Fruit fly (Drosophila melanogaster) whole organism, embryonic: Measurements from ENCODE around the gene CG46042.

Source experiments
- Atf-2 ChIP-seq: fragments of 200-800 bp; sonication (Bioruptor generic); optimal IDR thresholded peaks from 2 replicates; lab custom pipeline; 2016; ENCODE audit warnings: missing biosample characterization, missing genetic modification characterization
- CG10209 ChIP-seq: fragments of 200-800 bp; sonication (Bioruptor generic); optimal IDR thresholded peaks from 3 replicates; lab custom pipeline; 2017; ENCODE audit warnings: missing biosample characterization, mild to moderate bottlenecking, missing genetic modification characterization, missing genetic modification reagents
- CG11560 ChIP-seq: fragments of 200-800 bp; sonication (Bioruptor generic); IDR thresholded peaks from 3 replicates; pipeline ENCODE4 v1.3.6; 2022; ENCODE audit warnings: missing biosample characterization, missing genetic modification characterization
- CG1233 ChIP-seq: fragments of 200-800 bp; sonication (Bioruptor generic); optimal IDR thresholded peaks from 4 replicates; lab custom pipeline; 2018; ENCODE audit warnings: missing biosample characterization, mild to moderate bottlenecking, missing genetic modification characterization
- CG13123 ChIP-seq: fragments of 200-800 bp; sonication (Bioruptor generic); optimal IDR thresholded peaks from 2 replicates; lab custom pipeline; 2016; ENCODE audit warnings: missing biosample characterization, missing genetic modification characterization
- CG13296 ChIP-seq: fragments of 200-800 bp; sonication (Bioruptor generic); optimal IDR thresholded peaks from 3 replicates; lab custom pipeline; 2018; ENCODE audit warnings: missing biosample characterization, mild to moderate bottlenecking, missing genetic modification characterization
- CG14050 ChIP-seq: fragments of 200-800 bp; sonication (Bioruptor generic); IDR thresholded peaks from 3 replicates; pipeline ENCODE4 v1.3.6; 2022; ENCODE audit warnings: missing biosample characterization, missing genetic modification characterization
- CG14441 ChIP-seq: fragments of 200-800 bp; sonication (Bioruptor generic); IDR thresholded peaks from 2 replicates; pipeline ENCODE4 v1.3.6; 2022; ENCODE audit warnings: missing biosample characterization, missing genetic modification characterization
- CG15514 ChIP-seq: fragments of 200-800 bp; sonication (Bioruptor generic); optimal IDR thresholded peaks from 3 replicates; lab custom pipeline; 2017; ENCODE audit warnings: missing biosample characterization, missing genetic modification characterization, mild to moderate bottlenecking, moderate library complexity, missing genetic modification reagents
- CG17568 ChIP-seq: fragments of 200-800 bp; sonication (Bioruptor generic); optimal IDR thresholded peaks from 2 replicates; lab custom pipeline; 2018; ENCODE audit warnings: missing biosample characterization, mild to moderate bottlenecking, missing genetic modification characterization, moderate library complexity
- CG18599 ChIP-seq: fragments of 200-800 bp; sonication (Bioruptor generic); optimal IDR thresholded peaks from 3 replicates; lab custom pipeline; 2017; ENCODE audit warnings: missing biosample characterization, missing genetic modification characterization, mild to moderate bottlenecking, moderate library complexity, missing genetic modification reagents
- CG30020 ChIP-seq: fragments of 200-800 bp; optimal IDR thresholded peaks from 2 replicates; lab custom pipeline; 2019; ENCODE audit warnings: missing biosample characterization, mild to moderate bottlenecking, missing genetic modification characterization, moderate library complexity
- CG3726 ChIP-seq: fragments of 200-800 bp; sonication (Bioruptor generic); IDR thresholded peaks from 3 replicates; pipeline ENCODE4, ENCODE4 v1.3.6; 2022; ENCODE audit warnings: missing biosample characterization, missing genetic modification characterization
- CG43689 ChIP-seq: fragments of 200-800 bp; sonication (Bioruptor generic); IDR thresholded peaks from 2 replicates; pipeline ENCODE4 v1.3.6; 2022; ENCODE audit warnings: missing biosample characterization, missing genetic modification characterization
- CG6272 ChIP-seq: fragments of 200-800 bp; sonication (Bioruptor generic); IDR thresholded peaks from 2 replicates; pipeline ENCODE4 v1.3.6; 2022; ENCODE audit warnings: missing biosample characterization, missing genetic modification characterization
- CG7786 ChIP-seq: fragments of 200-800 bp; sonication (Bioruptor generic); optimal IDR thresholded peaks from 2 replicates; lab custom pipeline; 2016; ENCODE audit warnings: missing biosample characterization, missing genetic modification characterization
- CG9437 ChIP-seq: fragments of 200-800 bp; sonication (Bioruptor generic); optimal IDR thresholded peaks from 2 replicates; lab custom pipeline; 2018; ENCODE audit warnings: missing biosample characterization, mild to moderate bottlenecking, missing genetic modification characterization
- Doc3 ChIP-seq: fragments of 200-800 bp; sonication (Bioruptor generic); IDR thresholded peaks from 3 replicates; pipeline ENCODE4 v1.3.6; 2022; ENCODE audit warnings: missing biosample characterization, missing genetic modification characterization; ENCODE audit not compliant: partially characterized antibody
- E2f2 ChIP-seq: fragments of 200-800 bp; sonication (Bioruptor generic); IDR thresholded peaks from 2 replicates; pipeline ENCODE4 v1.3.6; 2022; ENCODE audit warnings: missing biosample characterization, missing genetic modification characterization
- Fer3 ChIP-seq: fragments of 200-800 bp; sonication (Bioruptor generic); optimal IDR thresholded peaks from 2 replicates; lab custom pipeline; 2018; ENCODE audit warnings: missing biosample characterization, mild to moderate bottlenecking, missing genetic modification characterization, moderate library complexity
- Hsf ChIP-seq: fragments of 200-800 bp; sonication (Bioruptor generic); optimal IDR thresholded peaks from 3 replicates; lab custom pipeline; 2016; ENCODE audit warnings: missing biosample characterization, missing genetic modification characterization
- Jarid2 ChIP-seq: fragments of 200-800 bp; sonication (Bioruptor generic); optimal IDR thresholded peaks from 3 replicates; lab custom pipeline; 2017; ENCODE audit warnings: mild to moderate bottlenecking, missing biosample characterization, missing genetic modification reagents, missing genetic modification characterization
- Lhr ChIP-seq: fragments of 200-800 bp; sonication (Bioruptor generic); optimal IDR thresholded peaks from 3 replicates; lab custom pipeline; 2017; ENCODE audit warnings: mild to moderate bottlenecking, missing biosample characterization, missing genetic modification reagents, missing genetic modification characterization
- Neu2 ChIP-seq: fragments of 200-800 bp; sonication (Bioruptor generic); optimal IDR thresholded peaks from 3 replicates; lab custom pipeline; 2016; ENCODE audit warnings: missing biosample characterization, missing genetic modification characterization, borderline replicate concordance
- Pdp1 ChIP-seq, 2 experiments: fragments of 200-800 bp; sonication (Bioruptor generic); optimal IDR thresholded peaks; 3 replicates each; lab custom pipeline; 2016; ENCODE audit warnings: missing biosample characterization in 2 of 2, missing genetic modification characterization in 2 of 2, mild to moderate bottlenecking in 1 of 2, moderate library complexity in 1 of 2
- Side ChIP-seq: fragments of 200-800 bp; sonication (Bioruptor generic); optimal IDR thresholded peaks from 2 replicates; lab custom pipeline; 2016; ENCODE audit warnings: missing biosample characterization, missing genetic modification characterization
- TFAM ChIP-seq: fragments of 200-800 bp; sonication (Bioruptor generic); optimal IDR thresholded peaks from 2 replicates; lab custom pipeline; 2017; ENCODE audit warnings: missing biosample characterization, missing genetic modification characterization, inconsistent platforms
- Trl ChIP-seq, 3 experiments: fragments of >200 bp in 2 of 3; fragments of 200-800 bp in 1 of 3; sonication (Bioruptor generic) in 1 of 3; optimal IDR thresholded peaks; 2 replicates in 1 of 3; 3 replicates in 2 of 3; lab custom pipeline; 2016 to 2017; ENCODE audit warnings: missing biosample characterization in 1 of 3, missing genetic modification characterization in 1 of 3
- ab ChIP-seq: fragments of 200-800 bp; sonication (Bioruptor generic); optimal IDR thresholded peaks from 2 replicates; lab custom pipeline; 2016; ENCODE audit warnings: missing biosample characterization, missing genetic modification characterization
- abd-A ChIP-seq: fragments of 200-800 bp; sonication (Bioruptor generic); optimal IDR thresholded peaks from 3 replicates; lab custom pipeline; 2019; ENCODE audit warnings: missing biosample characterization, mild to moderate bottlenecking, missing genetic modification characterization, moderate library complexity
- al ChIP-seq: fragments of 200-800 bp; sonication (Bioruptor generic); IDR thresholded peaks from 2 replicates; pipeline ENCODE4 v1.3.6; 2022; ENCODE audit warnings: missing biosample characterization, missing genetic modification characterization
- ash1 ChIP-seq: fragments of 200-800 bp; sonication (Bioruptor generic); optimal IDR thresholded peaks from 2 replicates; lab custom pipeline; 2018; ENCODE audit warnings: missing biosample characterization, mild to moderate bottlenecking, missing genetic modification characterization
- bbx ChIP-seq: fragments of 200-800 bp; sonication (Bioruptor generic); IDR thresholded peaks from 2 replicates; pipeline ENCODE4 v1.3.6; 2022; ENCODE audit warnings: missing biosample characterization, missing genetic modification characterization; ENCODE audit not compliant: partially characterized antibody
- bcd ChIP-seq: fragments of 200-800 bp; sonication (Bioruptor generic); optimal IDR thresholded peaks from 2 replicates; lab custom pipeline; 2017; ENCODE audit warnings: missing biosample characterization, mild to moderate bottlenecking, missing genetic modification characterization
- bowl ChIP-seq: fragments of 200-800 bp; sonication (Bioruptor generic); IDR thresholded peaks from 2 replicates; pipeline ENCODE4 v1.3.6; 2022; ENCODE audit warnings: missing biosample characterization, missing genetic modification characterization
- danr ChIP-seq: fragments of 200-800 bp; sonication (Bioruptor generic); IDR thresholded peaks from 2 replicates; pipeline ENCODE4 v1.3.6; 2022; ENCODE audit warnings: missing biosample characterization, missing genetic modification characterization
- gcm2 ChIP-seq: fragments of 200-800 bp; sonication (Bioruptor generic); optimal IDR thresholded peaks from 2 replicates; lab custom pipeline; 2016; ENCODE audit warnings: missing biosample characterization, missing genetic modification characterization
- gem ChIP-seq: fragments of 200-800 bp; sonication (Bioruptor generic); optimal IDR thresholded peaks from 2 replicates; lab custom pipeline; 2019; ENCODE audit warnings: missing biosample characterization, mild to moderate bottlenecking, missing genetic modification characterization, moderate library complexity
- grau ChIP-seq: fragments of 200-800 bp; optimal IDR thresholded peaks from 3 replicates; lab custom pipeline; 2019; ENCODE audit warnings: missing biosample characterization, mild to moderate bottlenecking, missing genetic modification characterization, moderate library complexity
- hbn ChIP-seq: fragments of 200-800 bp; sonication (Bioruptor generic); IDR thresholded peaks from 2 replicates; pipeline ENCODE4 v1.3.6; 2022; ENCODE audit warnings: missing biosample characterization, missing genetic modification characterization; ENCODE audit not compliant: partially characterized antibody
- lab ChIP-seq: fragments of 200-800 bp; sonication (Bioruptor generic); optimal IDR thresholded peaks from 3 replicates; lab custom pipeline; 2017; ENCODE audit warnings: missing biosample characterization, missing genetic modification characterization, mild to moderate bottlenecking, moderate library complexity, missing genetic modification reagents
- lilli ChIP-seq: fragments of 200-800 bp; sonication (Bioruptor generic); optimal IDR thresholded peaks from 3 replicates; lab custom pipeline; 2016; ENCODE audit warnings: missing biosample characterization, missing genetic modification characterization
- lola ChIP-seq, 3 experiments: fragments of >200 bp in 2 of 3; fragments of 200-800 bp in 1 of 3; sonication (Bioruptor generic) in 1 of 3; optimal IDR thresholded peaks; 2 replicates each; lab custom pipeline; 2017 to 2019; ENCODE audit warnings: missing biosample characterization in 3 of 3, missing genetic modification characterization in 3 of 3, mild to moderate bottlenecking in 1 of 3, moderate library complexity in 1 of 3
- pnt ChIP-seq: fragments of 200-800 bp; sonication (Bioruptor generic); optimal IDR thresholded peaks from 3 replicates; lab custom pipeline; 2016; ENCODE audit warnings: missing biosample characterization, missing genetic modification characterization
- psq ChIP-seq: fragments of 200-800 bp; sonication (Bioruptor generic); optimal IDR thresholded peaks from 2 replicates; lab custom pipeline; 2017; ENCODE audit warnings: missing biosample characterization, missing genetic modification characterization
- sob ChIP-seq: fragments of 200-800 bp; sonication (Bioruptor generic); IDR thresholded peaks from 2 replicates; pipeline ENCODE4 v1.3.6; 2022; ENCODE audit warnings: missing biosample characterization, missing genetic modification characterization
- ssp ChIP-seq: fragments of 200-800 bp; sonication (Bioruptor generic); IDR thresholded peaks from 2 replicates; pipeline ENCODE4 v1.3.6; 2022; ENCODE audit warnings: missing biosample characterization, missing genetic modification characterization
- tgo ChIP-seq: fragments of 200-800 bp; sonication (Bioruptor generic); IDR thresholded peaks from 3 replicates; pipeline ENCODE4 v1.3.6; 2022; ENCODE audit warnings: missing biosample characterization, missing genetic modification characterization
- tx ChIP-seq: fragments of 200-800 bp; sonication (Bioruptor generic); optimal IDR thresholded peaks from 2 replicates; lab custom pipeline; 2016; ENCODE audit warnings: missing biosample characterization, missing genetic modification characterization
- usp ChIP-seq: fragments of >200 bp; optimal IDR thresholded peaks from 2 replicates; lab custom pipeline; 2017; ENCODE audit warnings: missing biosample characterization, missing genetic modification characterization
- yki ChIP-seq: fragments of >200 bp; optimal IDR thresholded peaks from 3 replicates; lab custom pipeline; 2018
- zfh2 ChIP-seq: fragments of 200-800 bp; sonication (Bioruptor generic); optimal IDR thresholded peaks from 2 replicates; lab custom pipeline; 2016; ENCODE audit warnings: missing biosample characterization, missing genetic modification characterization

Gene CG46042

DNA sequence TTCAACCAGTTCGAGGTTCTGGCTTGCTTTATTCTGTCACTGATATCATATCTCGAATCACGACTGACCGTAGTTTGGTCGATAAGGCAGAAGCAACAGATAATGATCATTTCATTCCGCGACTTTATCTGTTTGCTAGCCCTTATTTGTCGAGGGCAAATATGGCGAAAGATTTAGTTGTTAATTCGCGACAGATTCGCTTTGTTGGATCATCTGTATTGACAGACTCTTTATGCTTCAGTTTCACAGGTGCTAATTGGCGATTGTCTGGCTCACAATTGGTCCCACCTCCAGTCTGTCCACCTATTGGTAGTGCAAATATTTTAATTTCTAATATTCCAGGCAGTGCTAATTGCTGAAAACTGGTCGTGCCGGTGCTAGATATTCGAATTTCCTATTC lies 17.9 kb downstream of the CG46042 start (continued):
- TF ChIP-seq CG17568 (GFP tag; lab: Kevin White, UChicago) (no peak), sob (GFP tag; lab: Robert Waterston, UW) (peak; percentile 33; the same call in 1 of the 2 replicates), Neu2 (no peak), danr (no peak), tx (GFP tag; lab: Kevin White, UChicago) (no peak), psq (no peak), CG43689 (no peak), CG7786 (GFP tag; lab: Kevin White, UChicago) (no peak), gcm2 (GFP tag; lab: Kevin White, UChicago) (no peak), ash1 (GFP tag; lab: Kevin White, UChicago) (no peak), CG14050 (GFP tag; lab: Robert Waterston, UW) (no peak), CG14441 (GFP tag; lab: Robert Waterston, UW) (no peak), CG10209 (GFP tag; lab: Kevin White, UChicago) (peak; percentile 4), CG1233 (GFP tag; lab: Kevin White, UChicago) (no peak), E2f2 (GFP tag; lab: Robert Waterston, UW) (no peak), lab (GFP tag; lab: Kevin White, UChicago) (no peak), CG11560 (no peak), lilli (GFP tag; lab: Kevin White, UChicago) (no peak), Trl (optimal IDR thresholded peaks at IDR 0.05; lab: Kevin White, UChicago) (no peak), Trl (GFP tag; optimal IDR thresholded peaks at IDR 0.05; lab: Kevin White, UChicago) (peak; percentile 5), ab (GFP tag; lab: Kevin White, UChicago) (no peak), grau (tag; lab: Kevin White, UChicago) (no peak), bowl (GFP tag; lab: Robert Waterston, UW) (no peak), Hsf (GFP tag; lab: Kevin White, UChicago) (no peak), Side (GFP tag; lab: Kevin White, UChicago) (no peak), ssp (no peak), Jarid2 (no peak), al (GFP tag; lab: Robert Waterston, UW) (no peak), CG15514 (peak; percentile 45), CG13123 (no peak), usp (GFP tag; lab: Kevin White, UChicago) (no peak), abd-A (tag; lab: Kevin White, UChicago) (no peak), pnt (GFP tag; lab: Kevin White, UChicago) (no peak), CG9437 (GFP tag; lab: Kevin White, UChicago) (no peak), CG18599 (GFP tag; lab: Kevin White, UChicago) (peak; percentile 50), TFAM (no peak), Pdp1 (GFP tag; optimal IDR thresholded peaks at IDR 0.05; lab: Kevin White, UChicago) (no peak), Atf-2 (GFP tag; lab: Kevin White, UChicago) (no peak), yki (lab: Kevin White, UChicago) (no peak), gem (tag; lab: Kevin White, UChicago) (no peak), CG6272 (no peak), bbx (GFP tag; lab: Robert Waterston, UW) (no peak), CG30020 (tag; lab: Kevin White, UChicago) (no peak), Lhr (GFP tag; lab: Kevin White, UChicago) (no peak), hbn (GFP tag; lab: Robert Waterston, UW) (no peak), Fer3 (tag; lab: Kevin White, UChicago) (no peak), CG3726 (GFP tag; lab: Robert Waterston, UW) (no peak), zfh2 (GFP tag; lab: Kevin White, UChicago) (no peak), tgo (GFP tag; lab: Robert Waterston, UW) (no peak), Doc3 (GFP tag; lab: Robert Waterston, UW) (no peak), lola (GFP tag; optimal IDR thresholded peaks at IDR 0.05; lab: Kevin White, UChicago) (no peak), bcd (GFP tag; lab: Kevin White, UChicago) (no peak), CG13296 (no peak)
